Fruit fly (Drosophila melanogaster) whole organism, embryonic: ENCODE data around the gene Dph5.

Experiments
- Abd-B ChIP-seq: fragments of 200-800 bp; sonication (Bioruptor generic); optimal IDR thresholded peaks from 2 replicates; lab custom pipeline; 2018; ENCODE audit warnings: missing biosample characterization, mild to moderate bottlenecking, missing genetic modification characterization, moderate library complexity
- Aef1 ChIP-seq: fragments of 200-800 bp; sonication (Bioruptor generic); IDR thresholded peaks from 3 replicates; pipeline ENCODE4 v1.3.6; 2022; ENCODE audit warnings: missing biosample characterization, missing genetic modification characterization
- Atf6 ChIP-seq: fragments of 200-800 bp; sonication (Bioruptor generic); IDR thresholded peaks from 2 replicates; pipeline ENCODE4 v1.3.6; 2022; ENCODE audit warnings: missing biosample characterization, missing genetic modification characterization
- CG10147 ChIP-seq: fragments of 200-800 bp; sonication (Bioruptor generic); optimal IDR thresholded peaks from 2 replicates; lab custom pipeline; 2019; ENCODE audit warnings: missing biosample characterization, mild to moderate bottlenecking, missing genetic modification characterization, moderate library complexity
- CG10267 ChIP-seq: fragments of 200-800 bp; sonication (Bioruptor generic); optimal IDR thresholded peaks from 2 replicates; lab custom pipeline; 2018; ENCODE audit warnings: missing biosample characterization, mild to moderate bottlenecking, missing genetic modification characterization, moderate library complexity
- CG12071 ChIP-seq: fragments of 200-800 bp; sonication (Bioruptor generic); optimal IDR thresholded peaks from 3 replicates; lab custom pipeline; 2018; ENCODE audit warnings: missing biosample characterization, mild to moderate bottlenecking, missing genetic modification characterization
- CG13624 ChIP-seq: fragments of 200-800 bp; sonication (Bioruptor generic); optimal IDR thresholded peaks from 2 replicates; lab custom pipeline; 2016; ENCODE audit warnings: missing biosample characterization, missing genetic modification characterization
- CG1602 ChIP-seq: fragments of 200-800 bp; sonication (Bioruptor generic); optimal IDR thresholded peaks from 3 replicates; lab custom pipeline; 2016; ENCODE audit warnings: missing biosample characterization, missing genetic modification characterization
- CG16813 ChIP-seq: fragments of 200-800 bp; sonication (Bioruptor generic); IDR thresholded peaks from 3 replicates; pipeline ENCODE4 v1.3.6; 2022; ENCODE audit warnings: missing biosample characterization, missing genetic modification characterization; ENCODE audit not compliant: partially characterized antibody
- CG17361 ChIP-seq: fragments of 200-800 bp; sonication (Bioruptor generic); IDR thresholded peaks from 3 replicates; pipeline ENCODE4 v1.3.6; 2022; ENCODE audit warnings: missing biosample characterization, missing genetic modification characterization
- CG18476 ChIP-seq: fragments of 200-800 bp; sonication (Bioruptor generic); optimal IDR thresholded peaks from 2 replicates; lab custom pipeline; 2016; ENCODE audit warnings: missing biosample characterization, mild to moderate bottlenecking, missing genetic modification characterization
- CG2120 ChIP-seq: fragments of 200-800 bp; sonication (Bioruptor generic); optimal IDR thresholded peaks from 3 replicates; lab custom pipeline; 2016; ENCODE audit warnings: missing biosample characterization, missing genetic modification characterization
- CG30403 ChIP-seq: fragments of 200-800 bp; sonication (Bioruptor generic); optimal IDR thresholded peaks from 3 replicates; lab custom pipeline; 2016; ENCODE audit warnings: missing biosample characterization, missing genetic modification characterization
- CG6813 ChIP-seq: fragments of 200-800 bp; sonication (Bioruptor generic); optimal IDR thresholded peaks from 2 replicates; lab custom pipeline; 2017; ENCODE audit warnings: missing biosample characterization, missing genetic modification characterization, mild to moderate bottlenecking, moderate library complexity, missing genetic modification reagents
- CG7271 ChIP-seq: fragments of 200-800 bp; sonication (Bioruptor generic); optimal IDR thresholded peaks from 2 replicates; lab custom pipeline; 2018; ENCODE audit warnings: missing biosample characterization, mild to moderate bottlenecking, missing genetic modification characterization, moderate library complexity
- CG7786 ChIP-seq: fragments of 200-800 bp; sonication (Bioruptor generic); optimal IDR thresholded peaks from 2 replicates; lab custom pipeline; 2016; ENCODE audit warnings: missing biosample characterization, missing genetic modification characterization
- CG7987 ChIP-seq: fragments of 200-800 bp; sonication (Bioruptor generic); optimal IDR thresholded peaks from 2 replicates; lab custom pipeline; 2018; ENCODE audit warnings: missing biosample characterization, mild to moderate bottlenecking, missing genetic modification characterization, moderate library complexity
- CG9727 ChIP-seq: fragments of 200-800 bp; sonication (Bioruptor generic); optimal IDR thresholded peaks from 3 replicates; lab custom pipeline; 2017; ENCODE audit warnings: missing biosample characterization, mild to moderate bottlenecking, missing genetic modification characterization
- D19B ChIP-seq: fragments of 200-800 bp; sonication (Bioruptor generic); optimal IDR thresholded peaks from 2 replicates; lab custom pipeline; 2017; ENCODE audit warnings: missing biosample characterization, mild to moderate bottlenecking, missing genetic modification characterization
- Hmr ChIP-seq: fragments of 200-800 bp; sonication (Bioruptor generic); optimal IDR thresholded peaks from 3 replicates; lab custom pipeline; 2017; ENCODE audit warnings: mild to moderate bottlenecking, missing biosample characterization, missing genetic modification reagents, missing genetic modification characterization
- Hsf ChIP-seq: fragments of 200-800 bp; sonication (Bioruptor generic); optimal IDR thresholded peaks from 3 replicates; lab custom pipeline; 2016; ENCODE audit warnings: missing biosample characterization, missing genetic modification characterization
- MTF-1 ChIP-seq: fragments of 200-800 bp; sonication (Bioruptor generic); optimal IDR thresholded peaks from 2 replicates; lab custom pipeline; 2018; ENCODE audit warnings: missing biosample characterization, mild to moderate bottlenecking, missing genetic modification characterization, borderline replicate concordance
- Six4 ChIP-seq: fragments of 200-800 bp; sonication (Bioruptor generic); optimal IDR thresholded peaks from 2 replicates; lab custom pipeline; 2016; ENCODE audit warnings: missing biosample characterization, missing genetic modification characterization
- Sox100B ChIP-seq: fragments of 200-800 bp; sonication (Bioruptor generic); optimal IDR thresholded peaks from 3 replicates; lab custom pipeline; 2018; ENCODE audit warnings: missing biosample characterization, mild to moderate bottlenecking, missing genetic modification characterization
- Ssrp ChIP-seq: fragments of 200-800 bp; sonication (Bioruptor generic); optimal IDR thresholded peaks from 2 replicates; lab custom pipeline; 2018; ENCODE audit warnings: missing biosample characterization, mild to moderate bottlenecking, missing genetic modification characterization, moderate library complexity
- ac ChIP-seq: fragments of 200-800 bp; sonication (Bioruptor generic); optimal IDR thresholded peaks from 3 replicates; lab custom pipeline; 2017; ENCODE audit warnings: missing biosample characterization, mild to moderate bottlenecking, missing genetic modification characterization
- az2 ChIP-seq: fragments of 200-800 bp; sonication (Bioruptor generic); optimal IDR thresholded peaks from 3 replicates; lab custom pipeline; 2016; ENCODE audit warnings: missing biosample characterization, missing genetic modification characterization
- bcd ChIP-seq: fragments of 200-800 bp; sonication (Bioruptor generic); optimal IDR thresholded peaks from 2 replicates; lab custom pipeline; 2017; ENCODE audit warnings: missing biosample characterization, mild to moderate bottlenecking, missing genetic modification characterization
- cad ChIP-seq: fragments of >200 bp; optimal IDR thresholded peaks from 2 replicates; lab custom pipeline; 2017; ENCODE audit warnings: missing biosample characterization, missing genetic modification characterization
- cg ChIP-seq: fragments of 200-800 bp; sonication (Bioruptor generic); optimal IDR thresholded peaks from 3 replicates; lab custom pipeline; 2019; ENCODE audit warnings: missing biosample characterization, mild to moderate bottlenecking, missing genetic modification characterization, moderate library complexity
- chm ChIP-seq: fragments of 200-800 bp; sonication (Bioruptor generic); IDR thresholded peaks from 2 replicates; pipeline ENCODE4 v1.3.6; 2022; ENCODE audit warnings: missing biosample characterization, missing genetic modification characterization
- corto ChIP-seq: fragments of 200-800 bp; sonication (Bioruptor generic); optimal IDR thresholded peaks from 2 replicates; lab custom pipeline; 2016; ENCODE audit warnings: missing biosample characterization, mild to moderate bottlenecking, missing genetic modification characterization, moderate library complexity
- croc ChIP-seq: fragments of 200-800 bp; sonication (Bioruptor generic); conservative IDR thresholded peaks from 3 replicates; pipeline ENCODE4 v1.3.6; 2022; ENCODE audit warnings: missing biosample characterization, missing genetic modification characterization
- da ChIP-seq: fragments of 200-800 bp; sonication (Bioruptor generic); optimal IDR thresholded peaks from 2 replicates; lab custom pipeline; 2016; ENCODE audit warnings: missing biosample characterization, missing genetic modification characterization
- danr ChIP-seq: fragments of 200-800 bp; sonication (Bioruptor generic); IDR thresholded peaks from 2 replicates; pipeline ENCODE4 v1.3.6; 2022; ENCODE audit warnings: missing biosample characterization, missing genetic modification characterization
- gcm ChIP-seq: fragments of 200-800 bp; sonication (Bioruptor generic); optimal IDR thresholded peaks from 2 replicates; lab custom pipeline; 2019; ENCODE audit warnings: missing biosample characterization, mild to moderate bottlenecking, missing genetic modification characterization, moderate library complexity
- gsb ChIP-seq: fragments of 200-800 bp; sonication (Bioruptor generic); IDR thresholded peaks from 2 replicates; pipeline ENCODE4 v1.3.6; 2022; ENCODE audit warnings: missing biosample characterization, missing genetic modification characterization
- hb ChIP-seq: fragments of 200-800 bp; sonication (Bioruptor generic); IDR thresholded peaks from 3 replicates; pipeline ENCODE4 v1.3.6; 2022; ENCODE audit warnings: missing biosample characterization, missing genetic modification characterization; ENCODE audit not compliant: partially characterized antibody
- insv ChIP-seq, 2 experiments: fragments of 200-800 bp; sonication (Bioruptor generic); optimal IDR thresholded peaks; 3 replicates each; lab custom pipeline; 2016 to 2018; ENCODE audit warnings: missing biosample characterization in 2 of 2, missing genetic modification characterization in 2 of 2
- ken ChIP-seq: fragments of 200-800 bp; sonication (Bioruptor generic); IDR thresholded peaks from 3 replicates; pipeline ENCODE4 v1.3.6; 2022; ENCODE audit warnings: missing biosample characterization, missing genetic modification characterization
- lov ChIP-seq, 2 experiments: fragments of 200-800 bp in 1 of 2; fragments of >200 bp in 1 of 2; sonication (Bioruptor generic) in 1 of 2; IDR thresholded peaks in 1 of 2; optimal IDR thresholded peaks in 1 of 2; 2 replicates in 1 of 2; 3 replicates in 1 of 2; pipeline versions ENCODE4 v1.3.6 to Lab custom; 2017 to 2022; ENCODE audit warnings: missing biosample characterization in 1 of 2, missing genetic modification characterization in 1 of 2
- ranshi ChIP-seq: fragments of 200-800 bp; sonication (Bioruptor generic); IDR thresholded peaks from 2 replicates; pipeline ENCODE4 v1.3.6; 2022; ENCODE audit warnings: missing biosample characterization, missing genetic modification characterization
- repo ChIP-seq: fragments of 200-800 bp; sonication (Bioruptor generic); optimal IDR thresholded peaks from 2 replicates; lab custom pipeline; 2016; ENCODE audit warnings: missing biosample characterization, missing genetic modification characterization
- rib ChIP-seq: fragments of 200-800 bp; sonication (Bioruptor generic); IDR thresholded peaks from 2 replicates; pipeline ENCODE4 v1.3.6; 2022; ENCODE audit warnings: missing biosample characterization, missing genetic modification characterization
- ro ChIP-seq: fragments of 200-800 bp; sonication (Bioruptor generic); IDR thresholded peaks from 2 replicates; pipeline ENCODE4 v1.3.6; 2022; ENCODE audit warnings: missing biosample characterization, missing genetic modification characterization
- row ChIP-seq: fragments of 200-800 bp; sonication (Bioruptor generic); IDR thresholded peaks from 3 replicates; pipeline ENCODE4 v1.3.6; 2022; ENCODE audit warnings: missing biosample characterization, missing genetic modification characterization
- stc ChIP-seq: fragments of 200-800 bp; sonication (Bioruptor generic); IDR thresholded peaks from 2 replicates; pipeline ENCODE4 v1.3.6; 2022; ENCODE audit warnings: missing biosample characterization, missing genetic modification characterization
- z ChIP-seq: fragments of 200-800 bp; sonication (Bioruptor generic); IDR thresholded peaks from 3 replicates; pipeline ENCODE4 v1.3.6; 2022; ENCODE audit warnings: missing biosample characterization, missing genetic modification characterization

Dph5 gene

dm6 chr3R:22597344-22597954 is 14.4 kb upstream of the Dph5 start (continued):
- 0 out of 2 replicates have a peak, but pooled peaks have one; percentile 44 for TF ChIP-seq gsb (GFP tag; lab: Robert Waterston, UW)
- TF ChIP-seq row (GFP tag; lab: Robert Waterston, UW), result peak; percentile 82
- no peak for TF ChIP-seq rib (GFP tag; lab: Robert Waterston, UW)
- peak; percentile 49 for TF ChIP-seq CG2120 (GFP tag; lab: Kevin White, UChicago)
- peak; percentile 36 for TF ChIP-seq repo (GFP tag; lab: Kevin White, UChicago)
- TF ChIP-seq chm (GFP tag; lab: Robert Waterston, UW), result peak; percentile 64

dm6 chr3R:22596450-22596849 is 13.4 kb upstream of the Dph5 start:
- peak; percentile 78 for TF ChIP-seq Atf6
- no peak for TF ChIP-seq Hsf (GFP tag; lab: Kevin White, UChicago)
- TF ChIP-seq bcd, result peak; percentile 29
- TF ChIP-seq cg (GFP tag; lab: Kevin White, UChicago), result peak; percentile 56
- no peak for TF ChIP-seq CG16813 (GFP tag; lab: Robert Waterston, UW)
- TF ChIP-seq Six4, result no peak
- TF ChIP-seq ranshi (GFP tag; lab: Robert Waterston, UW), result peak; percentile 42; the same call in 1 of the 2 replicates
- TF ChIP-seq croc (GFP tag; lab: Robert Waterston, UW), result no peak
- TF ChIP-seq z (GFP tag; lab: Robert Waterston, UW), result 0 out of 3 replicates have a peak, but pooled peaks have one; percentile 35
- no peak for TF ChIP-seq Sox100B
- no peak for TF ChIP-seq D19B (GFP tag; lab: Kevin White, UChicago)
- no peak for TF ChIP-seq CG13624 (GFP tag; lab: Kevin White, UChicago)
- TF ChIP-seq hb (GFP tag; lab: Robert Waterston, UW), result no peak
- TF ChIP-seq CG7786 (GFP tag; lab: Kevin White, UChicago), result peak; percentile 32
- TF ChIP-seq ac (GFP tag; lab: Kevin White, UChicago), result no peak
- peak; percentile 70 for TF ChIP-seq MTF-1
- no peak for TF ChIP-seq Ssrp (tag; lab: Kevin White, UChicago)
- TF ChIP-seq CG6813 (GFP tag; lab: Kevin White, UChicago), result peak; percentile 62
- peak; percentile 26; the same call in 1 of the 2 replicates for TF ChIP-seq stc
- TF ChIP-seq lov (optimal IDR thresholded peaks at IDR 0.05; lab: Kevin White, UChicago), result no peak
- peak; percentile 59; the same call in 1 of the 3 replicates for TF ChIP-seq lov (GFP tag; IDR thresholded peaks at IDR 0.05; lab: Robert Waterston, UW)
- TF ChIP-seq CG17361 (GFP tag; lab: Robert Waterston, UW), result no peak
- TF ChIP-seq CG1602 (GFP tag; lab: Kevin White, UChicago), result no peak
- TF ChIP-seq CG12071 (GFP tag; lab: Kevin White, UChicago), result peak; percentile 65
- TF ChIP-seq insv (GFP tag; optimal IDR thresholded peaks at IDR 0.05; lab: Kevin White, UChicago), result no peak
- no peak for TF ChIP-seq cad (GFP tag; lab: Kevin White, UChicago)
- no peak for TF ChIP-seq Aef1 (GFP tag; lab: Robert Waterston, UW)
- TF ChIP-seq CG10267, result no peak
- no peak for TF ChIP-seq da (GFP tag; lab: Kevin White, UChicago)
- TF ChIP-seq danr (GFP tag; lab: Robert Waterston, UW), result 0 out of 2 replicates have a peak, but pooled peaks have one; percentile 40
- TF ChIP-seq Abd-B, result no peak
- no peak for TF ChIP-seq CG30403
- peak; percentile 25 for TF ChIP-seq gcm
- TF ChIP-seq ken (GFP tag; lab: Robert Waterston, UW), result no peak
- no peak for TF ChIP-seq CG7271 (tag; lab: Kevin White, UChicago)
- no peak for TF ChIP-seq corto (GFP tag; lab: Kevin White, UChicago)
- no peak for TF ChIP-seq ro
- no peak for TF ChIP-seq az2 (GFP tag; lab: Kevin White, UChicago)
- TF ChIP-seq CG7987, result peak; percentile 76
- peak; percentile 74 for TF ChIP-seq Hmr
- TF ChIP-seq CG10147 (GFP tag; lab: Kevin White, UChicago), result no peak
- no peak for TF ChIP-seq CG18476
- peak; percentile 65 for TF ChIP-seq CG9727 (GFP tag; lab: Kevin White, UChicago)
